Fruit fly (Drosophila melanogaster) whole organism, embryonic: ENCODE results near the gene CG8516.
A peak's percentile ranks its signal among the peaks of the same experiment; 100 is the strongest.

Experiments
- Adf1 ChIP-seq: fragments of 200-800 bp; sonication (Bioruptor generic); IDR thresholded peaks from 2 replicates; pipeline ENCODE4 v1.3.6; 2022; ENCODE audit warnings: missing biosample characterization, missing genetic modification characterization
- Awh ChIP-seq: fragments of 200-800 bp; sonication (Bioruptor generic); IDR thresholded peaks from 2 replicates; pipeline ENCODE4, ENCODE4 v1.3.6; 2022; ENCODE audit warnings: missing biosample characterization, missing genetic modification characterization
- BEAF-32 ChIP-seq: fragments of 200-800 bp; sonication (Bioruptor generic); optimal IDR thresholded peaks from 3 replicates; lab custom pipeline; 2017; ENCODE audit warnings: missing biosample characterization, missing genetic modification characterization, mild to moderate bottlenecking, moderate library complexity, missing genetic modification reagents
- CG10209 ChIP-seq: fragments of 200-800 bp; sonication (Bioruptor generic); optimal IDR thresholded peaks from 3 replicates; lab custom pipeline; 2017; ENCODE audit warnings: missing biosample characterization, mild to moderate bottlenecking, missing genetic modification characterization, missing genetic modification reagents
- CG10274 ChIP-seq: fragments of 200-800 bp; sonication (Bioruptor generic); optimal IDR thresholded peaks from 3 replicates; lab custom pipeline; 2017; ENCODE audit warnings: missing biosample characterization, mild to moderate bottlenecking, missing genetic modification characterization
- CG10462 ChIP-seq: fragments of 200-800 bp; sonication (Bioruptor generic); optimal IDR thresholded peaks from 2 replicates; lab custom pipeline; 2016; ENCODE audit warnings: missing biosample characterization, missing genetic modification characterization
- CG10654 ChIP-seq: fragments of 200-800 bp; sonication (Bioruptor generic); optimal IDR thresholded peaks from 2 replicates; lab custom pipeline; 2016; ENCODE audit warnings: missing biosample characterization, missing genetic modification characterization
- CG15601 ChIP-seq: fragments of 200-800 bp; sonication (Bioruptor generic); optimal IDR thresholded peaks from 3 replicates; lab custom pipeline; 2019; ENCODE audit warnings: missing biosample characterization, mild to moderate bottlenecking, missing genetic modification characterization, moderate library complexity
- CG1602 ChIP-seq: fragments of 200-800 bp; sonication (Bioruptor generic); optimal IDR thresholded peaks from 3 replicates; lab custom pipeline; 2016; ENCODE audit warnings: missing biosample characterization, missing genetic modification characterization
- CG17361 ChIP-seq: fragments of 200-800 bp; sonication (Bioruptor generic); IDR thresholded peaks from 3 replicates; pipeline ENCODE4 v1.3.6; 2022; ENCODE audit warnings: missing biosample characterization, missing genetic modification characterization
- CG2120 ChIP-seq: fragments of 200-800 bp; sonication (Bioruptor generic); optimal IDR thresholded peaks from 3 replicates; lab custom pipeline; 2016; ENCODE audit warnings: missing biosample characterization, missing genetic modification characterization
- CG32772 ChIP-seq: fragments of 200-800 bp; sonication (Bioruptor generic); IDR thresholded peaks from 2 replicates; pipeline ENCODE4 v1.3.6; 2022; ENCODE audit warnings: missing biosample characterization, missing genetic modification characterization
- CG4617 ChIP-seq: fragments of 200-800 bp; sonication (Bioruptor generic); optimal IDR thresholded peaks from 3 replicates; lab custom pipeline; 2016; ENCODE audit warnings: missing biosample characterization, missing genetic modification characterization, borderline replicate concordance
- CG4730 ChIP-seq: fragments of 200-800 bp; sonication (Bioruptor generic); IDR thresholded peaks from 2 replicates; pipeline ENCODE4 v1.3.6; 2022; ENCODE audit warnings: missing biosample characterization, missing genetic modification characterization
- CG6689 ChIP-seq: fragments of 200-800 bp; sonication (Bioruptor generic); IDR thresholded peaks from 2 replicates; pipeline ENCODE4 v1.3.6; 2022; ENCODE audit warnings: missing biosample characterization, missing genetic modification characterization
- CG9727 ChIP-seq: fragments of 200-800 bp; sonication (Bioruptor generic); optimal IDR thresholded peaks from 3 replicates; lab custom pipeline; 2017; ENCODE audit warnings: missing biosample characterization, mild to moderate bottlenecking, missing genetic modification characterization
- Dip2 ChIP-seq: fragments of 200-800 bp; sonication (Bioruptor generic); IDR thresholded peaks from 2 replicates; pipeline ENCODE4 v1.3.6; 2022; ENCODE audit warnings: missing biosample characterization, missing genetic modification characterization
- Dip3 ChIP-seq: fragments of 200-800 bp; sonication (Bioruptor generic); optimal IDR thresholded peaks from 3 replicates; lab custom pipeline; 2016; ENCODE audit warnings: missing biosample characterization, missing genetic modification characterization
- Fer2 ChIP-seq: fragments of 200-800 bp; sonication (Bioruptor generic); optimal IDR thresholded peaks from 2 replicates; lab custom pipeline; 2018; ENCODE audit warnings: missing biosample characterization, mild to moderate bottlenecking, missing genetic modification characterization, moderate library complexity
- Fer3 ChIP-seq: fragments of 200-800 bp; sonication (Bioruptor generic); optimal IDR thresholded peaks from 2 replicates; lab custom pipeline; 2018; ENCODE audit warnings: missing biosample characterization, mild to moderate bottlenecking, missing genetic modification characterization, moderate library complexity
- Hey ChIP-seq: fragments of 200-800 bp; sonication (Bioruptor generic); optimal IDR thresholded peaks from 3 replicates; lab custom pipeline; 2018; ENCODE audit warnings: missing biosample characterization, mild to moderate bottlenecking, missing genetic modification characterization
- Hmx ChIP-seq: fragments of 200-800 bp; sonication (Bioruptor generic); optimal IDR thresholded peaks from 2 replicates; lab custom pipeline; 2016; ENCODE audit warnings: missing biosample characterization, missing genetic modification characterization
- Hr3 ChIP-seq: fragments of 200-800 bp; sonication (Bioruptor generic); optimal IDR thresholded peaks from 3 replicates; lab custom pipeline; 2016; ENCODE audit warnings: missing biosample characterization, missing genetic modification characterization
- MESR4 ChIP-seq: fragments of 200-800 bp; sonication (Bioruptor generic); optimal IDR thresholded peaks from 2 replicates; lab custom pipeline; 2018; ENCODE audit warnings: missing biosample characterization, mild to moderate bottlenecking, missing genetic modification characterization, moderate library complexity
- Mes4 ChIP-seq: fragments of 200-800 bp; sonication (Bioruptor generic); optimal IDR thresholded peaks from 2 replicates; lab custom pipeline; 2016; ENCODE audit warnings: missing biosample characterization, missing genetic modification characterization
- Optix ChIP-seq: fragments of 200-800 bp; sonication (Bioruptor generic); IDR thresholded peaks from 3 replicates; pipeline ENCODE4 v1.3.6; 2022; ENCODE audit warnings: missing biosample characterization, missing genetic modification characterization
- Sox100B ChIP-seq: fragments of 200-800 bp; sonication (Bioruptor generic); optimal IDR thresholded peaks from 3 replicates; lab custom pipeline; 2018; ENCODE audit warnings: missing biosample characterization, mild to moderate bottlenecking, missing genetic modification characterization
- TFAM ChIP-seq: fragments of 200-800 bp; sonication (Bioruptor generic); optimal IDR thresholded peaks from 2 replicates; lab custom pipeline; 2017; ENCODE audit warnings: missing biosample characterization, missing genetic modification characterization, inconsistent platforms
- ac ChIP-seq: fragments of 200-800 bp; sonication (Bioruptor generic); optimal IDR thresholded peaks from 3 replicates; lab custom pipeline; 2017; ENCODE audit warnings: missing biosample characterization, mild to moderate bottlenecking, missing genetic modification characterization
- al ChIP-seq: fragments of 200-800 bp; sonication (Bioruptor generic); IDR thresholded peaks from 2 replicates; pipeline ENCODE4 v1.3.6; 2022; ENCODE audit warnings: missing biosample characterization, missing genetic modification characterization
- ase ChIP-seq: fragments of 200-800 bp; sonication (Bioruptor generic); IDR thresholded peaks from 3 replicates; pipeline ENCODE4 v1.3.6; 2022; ENCODE audit warnings: missing biosample characterization, missing genetic modification characterization
- corto ChIP-seq: fragments of 200-800 bp; sonication (Bioruptor generic); optimal IDR thresholded peaks from 2 replicates; lab custom pipeline; 2016; ENCODE audit warnings: missing biosample characterization, mild to moderate bottlenecking, missing genetic modification characterization, moderate library complexity
- crol ChIP-seq: fragments of 200-800 bp; sonication (Bioruptor generic); IDR thresholded peaks from 2 replicates; pipeline ENCODE4 v1.3.6; 2022; ENCODE audit warnings: missing biosample characterization, missing genetic modification characterization
- esg ChIP-seq: fragments of 200-800 bp; sonication (Bioruptor generic); conservative IDR thresholded peaks from 2 replicates; pipeline ENCODE4 v1.3.6; 2022; ENCODE audit warnings: missing biosample characterization, missing genetic modification characterization
- exex ChIP-seq: fragments of 200-800 bp; sonication (Bioruptor generic); optimal IDR thresholded peaks from 4 replicates; lab custom pipeline; 2018; ENCODE audit warnings: missing biosample characterization, mild to moderate bottlenecking, missing genetic modification characterization, moderate library complexity
- ftz-f1 ChIP-seq: fragments of 200-800 bp; sonication (Bioruptor generic); optimal IDR thresholded peaks from 2 replicates; lab custom pipeline; 2016; ENCODE audit warnings: missing biosample characterization, missing genetic modification characterization
- grau ChIP-seq: fragments of 200-800 bp; optimal IDR thresholded peaks from 3 replicates; lab custom pipeline; 2019; ENCODE audit warnings: missing biosample characterization, mild to moderate bottlenecking, missing genetic modification characterization, moderate library complexity
- gsb-n ChIP-seq: fragments of 200-800 bp; sonication (Bioruptor generic); optimal IDR thresholded peaks from 3 replicates; lab custom pipeline; 2018; ENCODE audit warnings: missing biosample characterization, mild to moderate bottlenecking, missing genetic modification characterization
- jing ChIP-seq: fragments of 200-800 bp; sonication (Bioruptor generic); optimal IDR thresholded peaks from 2 replicates; lab custom pipeline; 2018; ENCODE audit warnings: missing biosample characterization, mild to moderate bottlenecking, missing genetic modification characterization
- knrl ChIP-seq: fragments of 200-800 bp; sonication (Bioruptor generic); IDR thresholded peaks from 3 replicates; pipeline ENCODE4 v1.3.6; 2022; ENCODE audit warnings: missing biosample characterization, missing genetic modification characterization; ENCODE audit not compliant: partially characterized antibody
- lab ChIP-seq: fragments of 200-800 bp; sonication (Bioruptor generic); optimal IDR thresholded peaks from 3 replicates; lab custom pipeline; 2017; ENCODE audit warnings: missing biosample characterization, missing genetic modification characterization, mild to moderate bottlenecking, moderate library complexity, missing genetic modification reagents
- lmd ChIP-seq: fragments of 200-800 bp; sonication (Bioruptor generic); IDR thresholded peaks from 2 replicates; pipeline ENCODE4 v1.3.6; 2022; ENCODE audit warnings: missing biosample characterization, missing genetic modification characterization
- otp ChIP-seq: fragments of 200-800 bp; sonication (Bioruptor generic); IDR thresholded peaks from 3 replicates; pipeline ENCODE4, ENCODE4 v1.3.6; 2022; ENCODE audit warnings: missing biosample characterization, missing genetic modification characterization
- ro ChIP-seq: fragments of 200-800 bp; sonication (Bioruptor generic); IDR thresholded peaks from 2 replicates; pipeline ENCODE4 v1.3.6; 2022; ENCODE audit warnings: missing biosample characterization, missing genetic modification characterization
- sob ChIP-seq: fragments of 200-800 bp; sonication (Bioruptor generic); IDR thresholded peaks from 2 replicates; pipeline ENCODE4 v1.3.6; 2022; ENCODE audit warnings: missing biosample characterization, missing genetic modification characterization
- sqz ChIP-seq: fragments of 200-800 bp; sonication (Bioruptor generic); optimal IDR thresholded peaks from 3 replicates; lab custom pipeline; 2018; ENCODE audit warnings: missing biosample characterization, mild to moderate bottlenecking, missing genetic modification characterization
- stwl ChIP-seq: fragments of 200-800 bp; sonication (Bioruptor generic); optimal IDR thresholded peaks from 3 replicates; lab custom pipeline; 2018; ENCODE audit warnings: missing biosample characterization, mild to moderate bottlenecking, missing genetic modification characterization, moderate library complexity
- twi ChIP-seq: fragments of 200-800 bp; optimal IDR thresholded peaks from 2 replicates; lab custom pipeline; 2019; ENCODE audit warnings: missing biosample characterization, mild to moderate bottlenecking, missing genetic modification characterization, moderate library complexity
- vfl ChIP-seq: fragments of 200-800 bp; sonication (Bioruptor generic); optimal IDR thresholded peaks from 2 replicates; lab custom pipeline; 2016; ENCODE audit warnings: missing biosample characterization, missing genetic modification characterization
- zen ChIP-seq: fragments of 200-800 bp; sonication (Bioruptor generic); optimal IDR thresholded peaks from 3 replicates; lab custom pipeline; 2018; ENCODE audit warnings: missing biosample characterization, mild to moderate bottlenecking, missing genetic modification characterization, moderate library complexity

The CG8516 gene

dm6 chr3R:9762955-9763931 lies 29.9 kb upstream of the CG8516 start, which contains the start of the genes Snap24 and CG8478:
Gene Snap24, minus strand, starts transcription at chr3R:9763150.
Gene CG8478, plus strand, starts transcription at chr3R:9763650.
- TF ChIP-seq MESR4 (GFP tag; lab: Kevin White, UChicago) (peak; percentile 86), zen (peak; percentile 12), CG2120 (GFP tag; lab: Kevin White, UChicago) (no peak), CG6689 (GFP tag; lab: Robert Waterston, UW) (no peak), Dip2 (GFP tag; lab: Robert Waterston, UW) (no peak), Fer2 (tag; lab: Kevin White, UChicago) (no peak), esg (GFP tag; lab: Robert Waterston, UW) (no peak), Dip3 (GFP tag; lab: Kevin White, UChicago) (no peak), Sox100B (GFP tag; lab: Kevin White, UChicago) (no peak), sqz (GFP tag; lab: Kevin White, UChicago) (no peak), Hr3 (no peak), grau (tag; lab: Kevin White, UChicago) (peak; percentile 0), CG17361 (peak; percentile 43; the same call in 1 of the 3 replicates), CG32772 (no peak), jing (no peak), otp (GFP tag; lab: Robert Waterston, UW) (no peak), Optix (no peak), BEAF-32 (GFP tag; lab: Kevin White, UChicago) (peak; percentile 86), CG1602 (GFP tag; lab: Kevin White, UChicago) (no peak), CG15601 (no peak), CG9727 (GFP tag; lab: Kevin White, UChicago) (peak; percentile 10), CG10274 (GFP tag; lab: Kevin White, UChicago) (no peak), CG4730 (GFP tag; lab: Robert Waterston, UW) (no peak), sob (GFP tag; lab: Robert Waterston, UW) (no peak), lab (GFP tag; lab: Kevin White, UChicago) (no peak), exex (tag; lab: Kevin White, UChicago) (no peak), vfl (GFP tag; lab: Kevin White, UChicago) (no peak), CG4617 (GFP tag; lab: Kevin White, UChicago) (peak; percentile 40), Hmx (GFP tag; lab: Kevin White, UChicago) (no peak), Awh (GFP tag; lab: Robert Waterston, UW) (no peak), ase (GFP tag; lab: Robert Waterston, UW) (no peak), knrl (GFP tag; lab: Robert Waterston, UW) (peak; percentile 82), TFAM (GFP tag; lab: Kevin White, UChicago) (no peak), corto (GFP tag; lab: Kevin White, UChicago) (no peak), al (GFP tag; lab: Robert Waterston, UW) (no peak), ac (GFP tag; lab: Kevin White, UChicago) (no peak), Hey (tag; lab: Kevin White, UChicago) (no peak), Adf1 (no peak), ro (GFP tag; lab: Robert Waterston, UW) (no peak), ftz-f1 (GFP tag; lab: Kevin White, UChicago) (no peak), Fer3 (tag; lab: Kevin White, UChicago) (no peak), CG10654 (GFP tag; lab: Kevin White, UChicago) (no peak), gsb-n (tag; lab: Kevin White, UChicago) (no peak), CG10462 (GFP tag; lab: Kevin White, UChicago) (no peak), Mes4 (GFP tag; lab: Kevin White, UChicago) (no peak), lmd (GFP tag; lab: Robert Waterston, UW) (no peak), stwl (tag; lab: Kevin White, UChicago) (peak; percentile 91), twi (tag; lab: Kevin White, UChicago) (no peak), crol (no peak), CG10209 (GFP tag; lab: Kevin White, UChicago) (no peak)
